Fruit fly (Drosophila melanogaster): Measurements from ENCODE around the gene CG5906.

- no peak for TF ChIP-seq psq (optimal IDR thresholded peaks at IDR 0.05)
- TF ChIP-seq Dll (optimal IDR thresholded peaks at IDR 0.05), result no peak
Observed at dm6 chr3L:11832360-11833295, 38.5 kb downstream of the CG5906 start.

Measured in whole organism.